Worm (Caenorhabditis elegans) whole organism, L1 larva: ENCODE measurements around the gene R11F4.1.

Experiments used
- C16A3.4 ChIP-seq: fragments of 150-350 bp; optimal IDR thresholded peaks from 2 replicates; lab custom pipeline; 2014; ENCODE audit warnings: missing biosample characterization, missing genetic modification characterization
- aha-1 ChIP-seq: fragments of 150-350 bp; optimal IDR thresholded peaks from 2 replicates; lab custom pipeline; 2014; ENCODE audit warnings: missing biosample characterization, missing genetic modification characterization
- alr-1 ChIP-seq: fragments of 200-800 bp; sonication (Bioruptor generic); optimal IDR thresholded peaks from 2 replicates; lab custom pipeline; 2018; ENCODE audit warnings: borderline replicate concordance, mild to moderate bottlenecking, missing genetic modification characterization, missing compliant biosample characterization
- aly-2 ChIP-seq: fragments of 150-350 bp; optimal IDR thresholded peaks from 2 replicates; lab custom pipeline; 2014; ENCODE audit warnings: missing biosample characterization, missing genetic modification characterization
- ama-1 ChIP-seq: fragments of 150-350 bp; optimal IDR thresholded peaks from 2 replicates; lab custom pipeline; 2014
- blmp-1 ChIP-seq: fragments of 150-350 bp; optimal IDR thresholded peaks from 2 replicates; lab custom pipeline; 2014; ENCODE audit warnings: missing biosample characterization, missing genetic modification characterization
- dpl-1 ChIP-seq, 3 experiments: fragments of 150-350 bp in 2 of 3; sonication (generic microtip) in 1 of 3; optimal IDR thresholded peaks; 2 replicates each; lab custom pipeline; 2014 to 2017; ENCODE audit warnings: missing biosample characterization in 3 of 3, missing genetic modification characterization in 3 of 3, missing genetic modification reagents in 3 of 3
- dsc-1 ChIP-seq: sonication (generic microtip); optimal IDR thresholded peaks from 2 replicates; lab custom pipeline; 2016; ENCODE audit warnings: mild to moderate bottlenecking, missing genetic modification characterization, missing compliant biosample characterization
- efl-1 ChIP-seq, 4 experiments: fragments of 150-350 bp; optimal IDR thresholded peaks in 3 of 4; peaks in 1 of 4; 1 replicate in 1 of 4; 2 replicates in 3 of 4; lab custom pipeline; 2014; ENCODE audit warnings: missing biosample characterization in 2 of 4, missing genetic modification characterization in 2 of 4, missing genetic modification reagents in 2 of 4
- elt-3 ChIP-seq, 6 experiments: fragments of 150-350 bp in 1 of 6; sonication (generic microtip); optimal IDR thresholded peaks; 2 replicates each; lab custom pipeline; 2017 to 2018; ENCODE audit warnings: missing biosample characterization in 6 of 6, missing genetic modification characterization in 6 of 6, inconsistent platforms in 1 of 6
- fkh-10 ChIP-seq: sonication (generic microtip); optimal IDR thresholded peaks from 2 replicates; lab custom pipeline; 2017; ENCODE audit warnings: missing biosample characterization, missing genetic modification reagents, missing genetic modification characterization
- isw-1 ChIP-seq: fragments of 200-800 bp; sonication (Bioruptor generic); IDR thresholded peaks from 2 replicates; pipeline ENCODE4 v1.3.6; 2022; ENCODE audit warnings: missing genetic modification characterization, missing compliant biosample characterization
- jun-1 ChIP-seq: fragments of 150-350 bp; optimal IDR thresholded peaks from 2 replicates; lab custom pipeline; 2014; ENCODE audit warnings: missing biosample characterization, missing genetic modification reagents, missing genetic modification characterization
- lin-14 ChIP-seq: fragments of 200-800 bp; sonication (Bioruptor generic); optimal IDR thresholded peaks from 2 replicates; lab custom pipeline; 2018; ENCODE audit warnings: mild to moderate bottlenecking, missing genetic modification characterization, moderate library complexity, missing compliant biosample characterization
- lin-35 ChIP-seq, 2 experiments: fragments of 150-350 bp; optimal IDR thresholded peaks; 2 replicates each; lab custom pipeline; 2014; ENCODE audit warnings: missing biosample characterization in 2 of 2, missing genetic modification characterization in 2 of 2, missing genetic modification reagents in 2 of 2
- lin-39 ChIP-seq: fragments of 150-350 bp; optimal IDR thresholded peaks from 2 replicates; lab custom pipeline; 2014; ENCODE audit warnings: missing biosample characterization, missing genetic modification reagents, missing genetic modification characterization
- lsy-2 ChIP-seq, 2 experiments: fragments of 150-350 bp; optimal IDR thresholded peaks; 2 replicates each; lab custom pipeline; 2014; ENCODE audit warnings: missing biosample characterization in 2 of 2, missing genetic modification characterization in 2 of 2
- nhr-12 ChIP-seq: sonication (generic microtip); optimal IDR thresholded peaks from 2 replicates; lab custom pipeline; 2017; ENCODE audit warnings: missing biosample characterization, missing genetic modification characterization
- nhr-19 ChIP-seq: fragments of 200-800 bp; sonication (Bioruptor generic); conservative IDR thresholded peaks from 2 replicates; pipeline ENCODE4 v1.3.6; 2022; ENCODE audit warnings: missing genetic modification characterization, missing compliant biosample characterization
- nhr-20 ChIP-seq: sonication (generic microtip); optimal IDR thresholded peaks from 2 replicates; lab custom pipeline; 2016; ENCODE audit warnings: mild to moderate bottlenecking, missing genetic modification characterization, missing compliant biosample characterization
- nhr-47 ChIP-seq: sonication (generic microtip); optimal IDR thresholded peaks from 2 replicates; lab custom pipeline; 2016; ENCODE audit warnings: mild to moderate bottlenecking, missing genetic modification characterization, moderate library complexity, missing compliant biosample characterization
- nhr-85 ChIP-seq: sonication (generic microtip); peaks from one replicate; lab custom pipeline; 2016; ENCODE audit warnings: missing genetic modification characterization, inconsistent platforms, missing compliant biosample characterization
- nhr-90 ChIP-seq: sonication (generic microtip); optimal IDR thresholded peaks from 2 replicates; lab custom pipeline; 2016; ENCODE audit warnings: mild to moderate bottlenecking, missing genetic modification characterization, missing compliant biosample characterization; ENCODE audit not compliant: poor library complexity
- pax-3 ChIP-seq: fragments of 200-800 bp; sonication (Bioruptor generic); optimal IDR thresholded peaks from 2 replicates; lab custom pipeline; 2018; ENCODE audit warnings: mild to moderate bottlenecking, missing genetic modification characterization, moderate library complexity, missing compliant biosample characterization
- rnt-1 ChIP-seq: sonication (generic microtip); optimal IDR thresholded peaks from 2 replicates; lab custom pipeline; 2016; ENCODE audit warnings: mild to moderate bottlenecking, missing genetic modification characterization, moderate library complexity, missing compliant biosample characterization
- skn-1 ChIP-seq: fragments of 150-350 bp; optimal IDR thresholded peaks from 2 replicates; lab custom pipeline; 2014; ENCODE audit warnings: missing biosample characterization, missing genetic modification characterization
- snu-23 ChIP-seq: sonication (generic microtip); optimal IDR thresholded peaks from 2 replicates; lab custom pipeline; 2016; ENCODE audit warnings: missing genetic modification characterization, missing compliant biosample characterization
- sox-4 ChIP-seq: sonication (generic microtip); optimal IDR thresholded peaks from 2 replicates; lab custom pipeline; 2016; ENCODE audit warnings: missing genetic modification characterization, missing compliant biosample characterization
- sup-37 ChIP-seq: fragments of 200-800 bp; sonication (Bioruptor generic); optimal IDR thresholded peaks from 2 replicates; lab custom pipeline; 2018; ENCODE audit warnings: mild to moderate bottlenecking, missing genetic modification characterization, missing compliant biosample characterization
- unc-30 ChIP-seq: sonication (generic microtip); optimal IDR thresholded peaks from 2 replicates; lab custom pipeline; 2017; ENCODE audit warnings: missing biosample characterization, missing genetic modification characterization
- unc-86 ChIP-seq: sonication (generic microtip); optimal IDR thresholded peaks from 2 replicates; lab custom pipeline; 2016; ENCODE audit warnings: missing genetic modification characterization, missing compliant biosample characterization
- vab-15 ChIP-seq: sonication (generic microtip); optimal IDR thresholded peaks from 2 replicates; lab custom pipeline; 2017; ENCODE audit warnings: missing genotype, mild to moderate bottlenecking, missing genetic modification characterization, missing compliant biosample characterization

The R11F4.1 gene

ce11 chrII:4090790-4091189 is 940 bp upstream of the R11F4.1 start (continued):
- TF ChIP-seq fkh-10 = no peak
- peak; percentile 67 for TF ChIP-seq nhr-85
- no peak for TF ChIP-seq lin-39 (tag; lab: Kevin White, UChicago)
- TF ChIP-seq unc-86 (tag; lab: Kevin White, UChicago) = no peak
- no peak for TF ChIP-seq alr-1
- TF ChIP-seq C16A3.4 = no peak

- TF ChIP-seq dsc-1 (no peak), snu-23 (GFP tag; lab: Kevin White, UChicago) (no peak), rnt-1 (tag; lab: Kevin White, UChicago) (no peak), lsy-2 (tag; optimal IDR thresholded peaks at IDR 0.05; lab: Kevin White, UChicago) (peak in 1 of 2 experiments; percentile 33), ama-1 (lab: Kevin White, UChicago) (no peak), dpl-1 (GFP tag; optimal IDR thresholded peaks at IDR 0.05; lab: Kevin White, UChicago) (no peak)
Measured at ce11 chrII:4092502-4092901, 772 bp downstream of the R11F4.1 start.

- TF ChIP-seq aly-2 (tag; lab: Kevin White, UChicago) = peak; percentile 13
- TF ChIP-seq skn-1 = no peak
- no peak for TF ChIP-seq sox-4 (tag; lab: Kevin White, UChicago)
- no peak for TF ChIP-seq nhr-12 (tag; lab: Kevin White, UChicago)
- TF ChIP-seq nhr-19 (GFP tag; lab: Robert Waterston, UW) = 0 out of 2 replicates have a peak, but pooled peaks have one; percentile 8
- TF ChIP-seq efl-1 (optimal IDR thresholded peaks at IDR 0.05; lab: Kevin White, UChicago) = no peak
- TF ChIP-seq efl-1 (GFP tag; optimal IDR thresholded peaks at IDR 0.05 in 1 of 2; lab: Kevin White, UChicago) = peak in 1 of 2 experiments; percentile 93
- peak in 1 of 6 experiments; percentile 40 for TF ChIP-seq elt-3 (tag; optimal IDR thresholded peaks at IDR 0.05; lab: Kevin White, UChicago)
- peak; percentile 30 for TF ChIP-seq nhr-20 (tag; lab: Kevin White, UChicago)
- peak; percentile 69 for TF ChIP-seq ama-1 (lab: Kevin White, UChicago)
- TF ChIP-seq lsy-2 (tag; optimal IDR thresholded peaks at IDR 0.05; lab: Kevin White, UChicago) = peak; percentile 22 to 91
- peak in 1 of 2 experiments; percentile 39 for TF ChIP-seq lin-35 (GFP tag; optimal IDR thresholded peaks at IDR 0.05; lab: Kevin White, UChicago)
- peak; percentile 73 for TF ChIP-seq nhr-85
- peak; percentile 53 for TF ChIP-seq nhr-47 (tag; lab: Kevin White, UChicago)
- TF ChIP-seq snu-23 (GFP tag; lab: Kevin White, UChicago) = peak; percentile 17
- no peak for TF ChIP-seq blmp-1 (tag; lab: Kevin White, UChicago)
- TF ChIP-seq sup-37 (GFP tag; lab: Kevin White, UChicago) = peak; percentile 15
- peak; percentile 31 for TF ChIP-seq nhr-90 (tag; lab: Kevin White, UChicago)
Measured at ce11 chrII:4094030-4094846, 2.5 kb downstream of the R11F4.1 start.

ce11 chrII:4098759-4099158 is 7.0 kb downstream of the R11F4.1 start:
- TF ChIP-seq blmp-1 (tag; lab: Kevin White, UChicago) (peak; percentile 65), nhr-12 (tag; lab: Kevin White, UChicago) (no peak)

- peak; percentile 33 for TF ChIP-seq blmp-1 (tag; lab: Kevin White, UChicago)
- TF ChIP-seq pax-3 (tag; lab: Kevin White, UChicago) = no peak
Measured at ce11 chrII:4100485-4100884, 8.8 kb downstream of the R11F4.1 start, which contains the start of gene rhgf-2. rhgf-2 (plus strand) TSS chrII:4100785.

- TF ChIP-seq rnt-1 (tag; lab: Kevin White, UChicago) (no peak), unc-30 (tag; lab: Kevin White, UChicago) (no peak), isw-1 (GFP tag; lab: Robert Waterston, UW) (no peak), efl-1 (optimal IDR thresholded peaks at IDR 0.05; lab: Kevin White, UChicago) (no peak), efl-1 (GFP tag; optimal IDR thresholded peaks at IDR 0.05 in 1 of 2; lab: Kevin White, UChicago) (peak in 1 of 2 experiments; percentile 21), ama-1 (lab: Kevin White, UChicago) (no peak), nhr-85 (peak; percentile 65), jun-1 (tag; lab: Kevin White, UChicago) (no peak), vab-15 (tag; lab: Kevin White, UChicago) (no peak), blmp-1 (tag; lab: Kevin White, UChicago) (peak; percentile 56), aha-1 (tag; lab: Kevin White, UChicago) (no peak), lin-14 (GFP tag; lab: Kevin White, UChicago) (peak; percentile 32)
Measured at ce11 chrII:4102723-4103122, 11.0 kb downstream of the R11F4.1 start.
